Fruit fly (Drosophila melanogaster) whole organism, embryonic: ENCODE data around the gene CG1428.
A peak's percentile ranks its signal among the peaks of the same experiment; 100 is the strongest.

ENCODE experiments used
- Aef1 ChIP-seq: fragments of 200-800 bp; sonication (Bioruptor generic); IDR thresholded peaks from 3 replicates; pipeline ENCODE4 v1.3.6; 2022; ENCODE audit warnings: missing biosample characterization, missing genetic modification characterization
- B-H1 ChIP-seq: fragments of 200-800 bp; sonication (Bioruptor generic); IDR thresholded peaks from 3 replicates; pipeline ENCODE4 v1.3.6; 2022; ENCODE audit warnings: missing biosample characterization, missing genetic modification characterization
- Bgb ChIP-seq: fragments of 200-800 bp; sonication (Bioruptor generic); IDR thresholded peaks from 2 replicates; pipeline ENCODE4 v1.3.6; 2022; ENCODE audit warnings: missing biosample characterization, missing genetic modification characterization; ENCODE audit not compliant: partially characterized antibody
- CG11696 ChIP-seq: fragments of 200-800 bp; sonication (Bioruptor generic); IDR thresholded peaks from 2 replicates; pipeline ENCODE4 v1.3.6; 2022; ENCODE audit warnings: missing biosample characterization, missing genetic modification characterization
- CG17385 ChIP-seq: fragments of 200-800 bp; sonication (Bioruptor generic); optimal IDR thresholded peaks from 3 replicates; lab custom pipeline; 2018; ENCODE audit warnings: missing biosample characterization, mild to moderate bottlenecking, missing genetic modification characterization
- CG17829 ChIP-seq: fragments of 200-800 bp; optimal IDR thresholded peaks from 2 replicates; lab custom pipeline; 2019; ENCODE audit warnings: missing biosample characterization, mild to moderate bottlenecking, missing genetic modification characterization, moderate library complexity
- CG18011 ChIP-seq: fragments of 200-800 bp; sonication (Bioruptor generic); optimal IDR thresholded peaks from 2 replicates; lab custom pipeline; 2017; ENCODE audit warnings: missing biosample characterization, missing genetic modification characterization, mild to moderate bottlenecking, moderate library complexity, missing genotype
- CG1832 ChIP-seq: fragments of 200-800 bp; sonication (Bioruptor generic); optimal IDR thresholded peaks from 2 replicates; lab custom pipeline; 2017; ENCODE audit warnings: missing biosample characterization, mild to moderate bottlenecking, missing genetic modification characterization, inconsistent platforms
- CG2116 ChIP-seq: fragments of 200-800 bp; sonication (Bioruptor generic); optimal IDR thresholded peaks from 3 replicates; lab custom pipeline; 2018; ENCODE audit warnings: missing biosample characterization, mild to moderate bottlenecking, missing genetic modification characterization
- CG2129 ChIP-seq: fragments of 200-800 bp; sonication (Bioruptor generic); IDR thresholded peaks from 2 replicates; pipeline ENCODE4 v1.3.6; 2022; ENCODE audit warnings: missing biosample characterization, missing genetic modification characterization; ENCODE audit not compliant: partially characterized antibody
- CG32532 ChIP-seq: fragments of 200-800 bp; sonication (Bioruptor generic); IDR thresholded peaks from 2 replicates; pipeline ENCODE4 v1.3.6; 2022; ENCODE audit warnings: missing biosample characterization, missing genetic modification characterization
- CG7271 ChIP-seq: fragments of 200-800 bp; sonication (Bioruptor generic); optimal IDR thresholded peaks from 2 replicates; lab custom pipeline; 2018; ENCODE audit warnings: missing biosample characterization, mild to moderate bottlenecking, missing genetic modification characterization, moderate library complexity
- CG8924 ChIP-seq: fragments of 200-800 bp; optimal IDR thresholded peaks from 3 replicates; lab custom pipeline; 2019; ENCODE audit warnings: missing biosample characterization, mild to moderate bottlenecking, missing genetic modification characterization, moderate library complexity
- Chrac-16 ChIP-seq: fragments of 200-800 bp; sonication (Bioruptor generic); optimal IDR thresholded peaks from 3 replicates; lab custom pipeline; 2016; ENCODE audit warnings: missing biosample characterization, missing genetic modification characterization
- Deaf1 ChIP-seq: fragments of 200-800 bp; optimal IDR thresholded peaks from 3 replicates; lab custom pipeline; 2019; ENCODE audit warnings: missing biosample characterization, mild to moderate bottlenecking, missing genetic modification characterization, moderate library complexity
- HLH4C ChIP-seq: fragments of 200-800 bp; sonication (Bioruptor generic); IDR thresholded peaks from 3 replicates; pipeline ENCODE4 v1.3.6; 2022; ENCODE audit warnings: missing biosample characterization, missing genetic modification characterization; ENCODE audit not compliant: partially characterized antibody
- Hey ChIP-seq: fragments of 200-800 bp; sonication (Bioruptor generic); optimal IDR thresholded peaks from 3 replicates; lab custom pipeline; 2018; ENCODE audit warnings: missing biosample characterization, mild to moderate bottlenecking, missing genetic modification characterization
- Jarid2 ChIP-seq: fragments of 200-800 bp; sonication (Bioruptor generic); optimal IDR thresholded peaks from 3 replicates; lab custom pipeline; 2017; ENCODE audit warnings: mild to moderate bottlenecking, missing biosample characterization, missing genetic modification reagents, missing genetic modification characterization
- Nf-YB ChIP-seq: fragments of 200-800 bp; sonication (Bioruptor generic); optimal IDR thresholded peaks from 3 replicates; lab custom pipeline; 2019; ENCODE audit warnings: missing biosample characterization, mild to moderate bottlenecking, missing genetic modification characterization, moderate library complexity
- Nf-YC ChIP-seq: fragments of 200-800 bp; optimal IDR thresholded peaks from 3 replicates; lab custom pipeline; 2019; ENCODE audit warnings: missing biosample characterization, mild to moderate bottlenecking, missing genetic modification characterization, moderate library complexity
- Opbp ChIP-seq: fragments of 200-800 bp; sonication (Bioruptor generic); IDR thresholded peaks from 3 replicates; pipeline ENCODE4 v1.3.6; 2022; ENCODE audit warnings: missing biosample characterization, missing genetic modification characterization; ENCODE audit not compliant: partially characterized antibody
- Scr ChIP-seq: fragments of 200-800 bp; sonication (Bioruptor generic); IDR thresholded peaks from 2 replicates; pipeline ENCODE4 v1.3.6; 2022; ENCODE audit warnings: missing biosample characterization, missing genetic modification characterization; ENCODE audit not compliant: partially characterized antibody
- Tbp ChIP-seq: fragments of >200 bp; optimal IDR thresholded peaks from 2 replicates; lab custom pipeline; 2018; ENCODE audit warnings: missing biosample characterization, missing genetic modification characterization
- Usf ChIP-seq: fragments of 200-800 bp; sonication (Bioruptor generic); optimal IDR thresholded peaks from 2 replicates; lab custom pipeline; 2017; ENCODE audit warnings: missing genotype, missing biosample characterization, missing genetic modification characterization
- ab ChIP-seq: fragments of 200-800 bp; sonication (Bioruptor generic); optimal IDR thresholded peaks from 2 replicates; lab custom pipeline; 2016; ENCODE audit warnings: missing biosample characterization, missing genetic modification characterization
- abd-A ChIP-seq: fragments of 200-800 bp; sonication (Bioruptor generic); optimal IDR thresholded peaks from 3 replicates; lab custom pipeline; 2019; ENCODE audit warnings: missing biosample characterization, mild to moderate bottlenecking, missing genetic modification characterization, moderate library complexity
- aop ChIP-seq: fragments of 200-800 bp; sonication (Bioruptor generic); IDR thresholded peaks from 2 replicates; pipeline ENCODE4 v1.3.6; 2022; ENCODE audit warnings: missing biosample characterization, missing genetic modification characterization
- ash1 ChIP-seq: fragments of 200-800 bp; sonication (Bioruptor generic); optimal IDR thresholded peaks from 2 replicates; lab custom pipeline; 2018; ENCODE audit warnings: missing biosample characterization, mild to moderate bottlenecking, missing genetic modification characterization
- bbx ChIP-seq: fragments of 200-800 bp; sonication (Bioruptor generic); IDR thresholded peaks from 2 replicates; pipeline ENCODE4 v1.3.6; 2022; ENCODE audit warnings: missing biosample characterization, missing genetic modification characterization; ENCODE audit not compliant: partially characterized antibody
- bowl ChIP-seq: fragments of 200-800 bp; sonication (Bioruptor generic); IDR thresholded peaks from 2 replicates; pipeline ENCODE4 v1.3.6; 2022; ENCODE audit warnings: missing biosample characterization, missing genetic modification characterization
- chinmo ChIP-seq: fragments of 200-800 bp; sonication (Bioruptor generic); IDR thresholded peaks from 4 replicates; pipeline ENCODE4 v1.3.6; 2022; ENCODE audit warnings: missing biosample characterization, missing genetic modification characterization; ENCODE audit not compliant: partially characterized antibody
- ci ChIP-seq: fragments of 200-800 bp; sonication (Bioruptor generic); IDR thresholded peaks from 3 replicates; pipeline ENCODE4 v1.3.6; 2022; ENCODE audit warnings: missing biosample characterization, missing genetic modification characterization
- crol ChIP-seq: fragments of 200-800 bp; sonication (Bioruptor generic); IDR thresholded peaks from 2 replicates; pipeline ENCODE4 v1.3.6; 2022; ENCODE audit warnings: missing biosample characterization, missing genetic modification characterization
- ewg ChIP-seq: fragments of 200-800 bp; sonication (Bioruptor generic); optimal IDR thresholded peaks from 3 replicates; lab custom pipeline; 2017; ENCODE audit warnings: mild to moderate bottlenecking, missing biosample characterization, missing genetic modification reagents, missing genetic modification characterization
- gfzf ChIP-seq: fragments of 200-800 bp; sonication (Bioruptor generic); optimal IDR thresholded peaks from 2 replicates; lab custom pipeline; 2016; ENCODE audit warnings: missing biosample characterization, mild to moderate bottlenecking, missing genetic modification characterization, moderate library complexity
- grn ChIP-seq: fragments of 200-800 bp; sonication (Bioruptor generic); optimal IDR thresholded peaks from 3 replicates; lab custom pipeline; 2017; ENCODE audit warnings: missing biosample characterization, missing genetic modification characterization
- gro ChIP-seq: fragments of 200-800 bp; sonication (Bioruptor generic); optimal IDR thresholded peaks from 2 replicates; lab custom pipeline; 2016; ENCODE audit warnings: missing biosample characterization, missing genetic modification characterization
- hbn ChIP-seq: fragments of 200-800 bp; sonication (Bioruptor generic); IDR thresholded peaks from 2 replicates; pipeline ENCODE4 v1.3.6; 2022; ENCODE audit warnings: missing biosample characterization, missing genetic modification characterization; ENCODE audit not compliant: partially characterized antibody
- hkb ChIP-seq, 2 experiments: fragments of 200-800 bp in 1 of 2; fragments of >200 bp in 1 of 2; sonication (Bioruptor generic) in 1 of 2; IDR thresholded peaks in 1 of 2; optimal IDR thresholded peaks in 1 of 2; 2 replicates each; pipeline versions ENCODE4 v1.3.6 to Lab custom; 2017 to 2022; ENCODE audit warnings: missing biosample characterization in 1 of 2, missing genetic modification characterization in 1 of 2
- kni ChIP-seq: fragments of 200-800 bp; sonication (Bioruptor generic); optimal IDR thresholded peaks from 3 replicates; lab custom pipeline; 2017; ENCODE audit warnings: mild to moderate bottlenecking, missing biosample characterization, missing genetic modification reagents, missing genetic modification characterization
- mld ChIP-seq: fragments of 200-800 bp; sonication (Bioruptor generic); IDR thresholded peaks from 3 replicates; pipeline ENCODE4 v1.3.6; 2022; ENCODE audit warnings: missing biosample characterization, missing genetic modification characterization; ENCODE audit not compliant: partially characterized antibody
- oc ChIP-seq: fragments of 200-800 bp; sonication (Bioruptor generic); optimal IDR thresholded peaks from 2 replicates; lab custom pipeline; 2018; ENCODE audit warnings: missing biosample characterization, mild to moderate bottlenecking, missing genetic modification characterization, moderate library complexity
- sna ChIP-seq: fragments of 200-800 bp; sonication (Bioruptor generic); IDR thresholded peaks from 2 replicates; pipeline ENCODE4 v1.3.6; 2022; ENCODE audit warnings: missing biosample characterization, missing genetic modification characterization; ENCODE audit not compliant: partially characterized antibody
- sob ChIP-seq: fragments of 200-800 bp; sonication (Bioruptor generic); IDR thresholded peaks from 2 replicates; pipeline ENCODE4 v1.3.6; 2022; ENCODE audit warnings: missing biosample characterization, missing genetic modification characterization
- twi ChIP-seq: fragments of 200-800 bp; optimal IDR thresholded peaks from 2 replicates; lab custom pipeline; 2019; ENCODE audit warnings: missing biosample characterization, mild to moderate bottlenecking, missing genetic modification characterization, moderate library complexity
- vvl ChIP-seq: fragments of 200-800 bp; sonication (Bioruptor generic); IDR thresholded peaks from 2 replicates; pipeline ENCODE4 v1.3.6; 2022; ENCODE audit warnings: missing biosample characterization, missing genetic modification characterization
- z ChIP-seq: fragments of 200-800 bp; sonication (Bioruptor generic); IDR thresholded peaks from 3 replicates; pipeline ENCODE4 v1.3.6; 2022; ENCODE audit warnings: missing biosample characterization, missing genetic modification characterization

CG1428 gene

DNA sequence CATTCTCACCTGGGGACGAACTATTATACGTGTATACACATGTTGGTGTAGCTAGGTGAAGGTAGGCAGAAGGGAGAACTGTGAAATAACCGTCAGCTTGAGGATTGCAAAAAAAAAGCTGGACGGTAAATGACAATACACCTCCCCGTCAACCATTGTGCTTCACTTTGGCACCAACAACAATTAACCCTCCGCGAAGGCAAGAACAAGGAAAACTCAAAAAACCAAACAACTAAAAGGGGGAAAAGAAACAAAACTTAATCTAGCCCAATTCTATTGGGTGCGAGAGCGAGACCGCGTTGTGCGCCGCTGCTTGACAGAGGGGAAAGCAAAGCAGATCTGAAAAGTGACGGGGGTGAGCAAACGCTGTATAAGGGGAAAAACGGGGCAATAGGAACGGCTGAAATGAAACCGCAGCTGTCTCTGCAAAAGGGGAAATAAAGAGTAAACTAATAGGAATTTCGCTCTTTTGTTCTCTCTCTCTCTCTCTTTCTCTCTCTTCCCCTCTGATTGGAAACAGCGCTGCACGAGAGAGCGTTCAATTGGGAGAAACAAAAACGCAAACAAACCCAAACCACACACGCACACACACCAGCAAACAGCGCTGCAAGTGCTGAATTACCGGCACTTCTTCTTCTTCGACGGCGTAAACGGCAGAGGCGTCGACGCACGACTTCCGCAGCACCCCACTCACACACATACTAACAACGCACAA, 6.9 kb upstream of the CG1428 start (continued):
- TF ChIP-seq sna (GFP tag; lab: Robert Waterston, UW) (peak; percentile 82), oc (peak; percentile 44), ci (GFP tag; lab: Robert Waterston, UW) (peak; percentile 67; the same call in 2 of the 3 replicates), gro (GFP tag; lab: Kevin White, UChicago) (peak; percentile 2), CG2129 (GFP tag; lab: Robert Waterston, UW) (no peak), CG7271 (no peak), z (peak; percentile 93), Nf-YB (peak; percentile 98), hbn (GFP tag; lab: Robert Waterston, UW) (peak; percentile 63), Scr (GFP tag; lab: Robert Waterston, UW) (peak; percentile 59), sob (GFP tag; lab: Robert Waterston, UW) (peak; percentile 27; the same call in 1 of the 2 replicates), CG2116 (no peak), ash1 (GFP tag; lab: Kevin White, UChicago) (peak; percentile 76), Usf (GFP tag; lab: Kevin White, UChicago) (no peak), ab (no peak), CG32532 (GFP tag; lab: Robert Waterston, UW) (peak; percentile 60; the same call in 1 of the 2 replicates), gfzf (no peak), Deaf1 (tag; lab: Kevin White, UChicago) (peak; percentile 71), mld (GFP tag; lab: Robert Waterston, UW) (0 out of 3 replicates have a peak, but pooled peaks have one; percentile 28), grn (GFP tag; lab: Kevin White, UChicago) (peak; percentile 8), Opbp (GFP tag; lab: Robert Waterston, UW) (peak; percentile 38; the same call in 2 of the 3 replicates), HLH4C (GFP tag; lab: Robert Waterston, UW) (0 out of 3 replicates have a peak, but pooled peaks have one; percentile 18), aop (GFP tag; lab: Robert Waterston, UW) (peak; percentile 55; the same call in 1 of the 2 replicates), abd-A (tag; lab: Kevin White, UChicago) (peak; percentile 90), bbx (GFP tag; lab: Robert Waterston, UW) (peak; percentile 51), B-H1 (GFP tag; lab: Robert Waterston, UW) (no peak), Aef1 (GFP tag; lab: Robert Waterston, UW) (peak; percentile 26; the same call in 1 of the 3 replicates), Chrac-16 (no peak), CG1832 (GFP tag; lab: Kevin White, UChicago) (peak; percentile 89), CG17385 (GFP tag; lab: Kevin White, UChicago) (peak; percentile 94), ewg (GFP tag; lab: Kevin White, UChicago) (peak; percentile 72), hkb (optimal IDR thresholded peaks at IDR 0.05; lab: Kevin White, UChicago) (peak; percentile 10), hkb (GFP tag; IDR thresholded peaks at IDR 0.05; lab: Robert Waterston, UW) (no peak; the same call in 1 of the 2 replicates), kni (GFP tag; lab: Kevin White, UChicago) (peak; percentile 27), CG17829 (no peak), CG18011 (GFP tag; lab: Kevin White, UChicago) (no peak), crol (GFP tag; lab: Robert Waterston, UW) (peak; percentile 86), Tbp (GFP tag; lab: Kevin White, UChicago) (peak; percentile 68), Bgb (GFP tag; lab: Robert Waterston, UW) (0 out of 2 replicates have a peak, but pooled peaks have one; percentile 26), CG11696 (peak; percentile 11; the same call in 1 of the 2 replicates), CG8924 (tag; lab: Kevin White, UChicago) (peak; percentile 18), Hey (tag; lab: Kevin White, UChicago) (no peak), twi (peak; percentile 29), bowl (GFP tag; lab: Robert Waterston, UW) (no peak), Jarid2 (GFP tag; lab: Kevin White, UChicago) (peak; percentile 67), chinmo (GFP tag; lab: Robert Waterston, UW) (peak; percentile 95), Nf-YC (tag; lab: Kevin White, UChicago) (peak; percentile 97), vvl (peak; percentile 50; the same call in 1 of the 2 replicates)
